Worm (Caenorhabditis elegans) whole organism, L4 larva: ENCODE data around the gene T23F11.11.

ENCODE experiments used
- D1046.2 ChIP-seq: fragments of 200-800 bp; sonication (Bioruptor generic); IDR thresholded peaks from 2 replicates; pipeline ENCODE4 v1.3.6; 2022; ENCODE audit warnings: missing genetic modification characterization, missing compliant biosample characterization
- F37D6.2 ChIP-seq: sonication (generic microtip); optimal IDR thresholded peaks from 2 replicates; lab custom pipeline; 2016; ENCODE audit warnings: mild to moderate bottlenecking, missing genetic modification characterization, missing compliant biosample characterization
- Y5F2A.4 ChIP-seq: fragments of 200-800 bp; sonication (Bioruptor generic); optimal IDR thresholded peaks from 2 replicates; lab custom pipeline; 2018; ENCODE audit warnings: mild to moderate bottlenecking, missing genetic modification characterization, missing compliant biosample characterization
- aha-1 ChIP-seq: fragments of 150-350 bp; peaks from one replicate; lab custom pipeline; 2014; ENCODE audit warnings: missing biosample characterization, missing genetic modification characterization
- ama-1 ChIP-seq: fragments of 150-350 bp; optimal IDR thresholded peaks from 2 replicates; lab custom pipeline; 2014; ENCODE audit warnings: inconsistent platforms, mixed read lengths
- arid-1 ChIP-seq: fragments of 200-800 bp; sonication (Bioruptor generic); conservative IDR thresholded peaks from 2 replicates; pipeline ENCODE4 v1.3.6; 2022; ENCODE audit warnings: missing genetic modification reagents, missing genetic modification characterization, missing compliant biosample characterization
- cey-2 ChIP-seq: sonication (generic microtip); optimal IDR thresholded peaks from 3 replicates; lab custom pipeline; 2017; ENCODE audit warnings: missing genetic modification characterization, mild to moderate bottlenecking, missing compliant biosample characterization, antibody characterized with exemption, borderline replicate concordance; ENCODE audit not compliant: insufficient read depth
- ctbp-1 ChIP-seq: fragments of 200-800 bp; sonication (Bioruptor generic); IDR thresholded peaks from 2 replicates; pipeline ENCODE4 v1.3.6; 2022; ENCODE audit warnings: missing genetic modification reagents, missing genetic modification characterization, missing compliant biosample characterization
- daf-12 ChIP-seq: fragments of 150-350 bp; optimal IDR thresholded peaks from 2 replicates; lab custom pipeline; 2014; ENCODE audit warnings: missing biosample characterization, missing genetic modification reagents, missing genetic modification characterization
- daf-16 ChIP-seq, 3 experiments: sonication (generic microtip); optimal IDR thresholded peaks; 2 replicates each; lab custom pipeline; 2016 to 2017; ENCODE audit warnings: missing genetic modification characterization in 3 of 3, missing genetic modification reagents in 3 of 3, mild to moderate bottlenecking in 2 of 3, missing compliant biosample characterization in 2 of 3, missing biosample characterization in 1 of 3, moderate library complexity in 1 of 3
- dmd-6 ChIP-seq: fragments of 200-800 bp; sonication (Bioruptor generic); IDR thresholded peaks from 2 replicates; pipeline ENCODE4 v1.3.6; 2022; ENCODE audit warnings: missing genetic modification reagents, missing genetic modification characterization, missing compliant biosample characterization
- dpl-1 ChIP-seq: fragments of 150-350 bp; optimal IDR thresholded peaks from 2 replicates; lab custom pipeline; 2014; ENCODE audit warnings: missing biosample characterization, missing genetic modification reagents, missing genetic modification characterization
- dve-1 ChIP-seq: sonication (generic microtip); optimal IDR thresholded peaks from 2 replicates; lab custom pipeline; 2017; ENCODE audit warnings: antibody characterized with exemption, mild to moderate bottlenecking, missing genetic modification characterization, missing compliant biosample characterization; ENCODE audit not compliant: insufficient read depth
- egl-27 ChIP-seq: sonication (generic microtip); optimal IDR thresholded peaks from 3 replicates; lab custom pipeline; 2017; ENCODE audit warnings: missing biosample characterization, missing genetic modification reagents, missing genetic modification characterization
- fkh-10 ChIP-seq: fragments of 150-350 bp; optimal IDR thresholded peaks from 2 replicates; lab custom pipeline; 2014; ENCODE audit warnings: missing biosample characterization, missing genetic modification reagents, missing genetic modification characterization
- hlh-11 ChIP-seq: fragments of 200-800 bp; sonication (Bioruptor generic); optimal IDR thresholded peaks from 2 replicates; lab custom pipeline; 2018; ENCODE audit warnings: mild to moderate bottlenecking, missing genetic modification characterization, missing compliant biosample characterization
- hmg-1.1 ChIP-seq: fragments of 200-800 bp; sonication (Bioruptor generic); IDR thresholded peaks from 2 replicates; pipeline ENCODE4 v1.3.6; 2022; ENCODE audit warnings: missing genetic modification reagents, missing genetic modification characterization, missing compliant biosample characterization
- jun-1 ChIP-seq: fragments of 150-350 bp; optimal IDR thresholded peaks from 2 replicates; lab custom pipeline; 2014; ENCODE audit warnings: missing biosample characterization, missing genetic modification reagents, missing genetic modification characterization
- lin-13 ChIP-seq: fragments of 150-350 bp; optimal IDR thresholded peaks from 2 replicates; lab custom pipeline; 2014; ENCODE audit warnings: missing biosample characterization, missing genetic modification reagents, missing genetic modification characterization
- madf-9 ChIP-seq: fragments of 200-800 bp; sonication (Bioruptor generic); conservative IDR thresholded peaks from 2 replicates; pipeline ENCODE4 v1.3.6; 2022; ENCODE audit warnings: missing genetic modification reagents, missing genetic modification characterization, missing compliant biosample characterization
- mes-2 ChIP-seq: sonication (generic microtip); optimal IDR thresholded peaks from 2 replicates; lab custom pipeline; 2016; ENCODE audit warnings: missing genotype, mild to moderate bottlenecking, missing genetic modification characterization, missing compliant biosample characterization; ENCODE audit not compliant: poor library complexity, severe bottlenecking
- mxl-3 ChIP-seq: fragments of 200-800 bp; sonication (Bioruptor generic); optimal IDR thresholded peaks from 2 replicates; lab custom pipeline; 2018; ENCODE audit warnings: mild to moderate bottlenecking, missing genetic modification characterization, missing compliant biosample characterization
- nhr-102 ChIP-seq: sonication (generic microtip); optimal IDR thresholded peaks from 2 replicates; lab custom pipeline; 2016; ENCODE audit warnings: mild to moderate bottlenecking, missing genetic modification characterization, moderate library complexity, missing compliant biosample characterization
- nhr-11 ChIP-seq: fragments of 150-350 bp; optimal IDR thresholded peaks from 2 replicates; lab custom pipeline; 2014; ENCODE audit warnings: missing biosample characterization, missing genetic modification characterization
- nhr-25 ChIP-seq: sonication (generic microtip); optimal IDR thresholded peaks from 2 replicates; lab custom pipeline; 2017; ENCODE audit warnings: missing genetic modification characterization, mild to moderate bottlenecking, missing compliant biosample characterization, antibody characterized with exemption, moderate library complexity, borderline replicate concordance; ENCODE audit not compliant: insufficient read depth
- nhr-28 ChIP-seq: fragments of 150-350 bp; optimal IDR thresholded peaks from 2 replicates; lab custom pipeline; 2014; ENCODE audit warnings: missing biosample characterization, missing genetic modification characterization
- nhr-77 ChIP-seq: fragments of 150-350 bp; optimal IDR thresholded peaks from 2 replicates; lab custom pipeline; 2014; ENCODE audit warnings: missing biosample characterization, missing genetic modification characterization
- pha-4 ChIP-seq, 2 experiments: fragments of 150-350 bp in 1 of 2; fragments of 200-800 bp in 1 of 2; sonication (Bioruptor generic) in 1 of 2; IDR thresholded peaks in 1 of 2; optimal IDR thresholded peaks in 1 of 2; 2 replicates each; pipeline versions ENCODE4 v1.3.6 to Lab custom; 2014 to 2022; ENCODE audit warnings: missing genetic modification characterization in 2 of 2, missing genetic modification reagents in 2 of 2, missing biosample characterization in 1 of 2, missing compliant biosample characterization in 1 of 2
- rbr-2 ChIP-seq: sonication (generic microtip); optimal IDR thresholded peaks from 2 replicates; lab custom pipeline; 2016; ENCODE audit warnings: missing genotype, missing genetic modification characterization, missing compliant biosample characterization
- skn-1 ChIP-seq: fragments of 150-350 bp; optimal IDR thresholded peaks from 2 replicates; lab custom pipeline; 2014; ENCODE audit warnings: missing biosample characterization, missing genetic modification characterization
- snpc-1.2 ChIP-seq: fragments of 200-800 bp; sonication (Bioruptor generic); IDR thresholded peaks from 2 replicates; pipeline ENCODE4 v1.3.6; 2022; ENCODE audit warnings: missing genetic modification reagents, missing genetic modification characterization, missing compliant biosample characterization
- snpc-4 ChIP-seq: fragments of 150-350 bp; optimal IDR thresholded peaks from 2 replicates; lab custom pipeline; 2014; ENCODE audit warnings: missing biosample characterization, missing genetic modification characterization
- spr-3 ChIP-seq: fragments of 200-800 bp; sonication (Bioruptor generic); optimal IDR thresholded peaks from 2 replicates; lab custom pipeline; 2018; ENCODE audit warnings: mild to moderate bottlenecking, missing genetic modification characterization, missing compliant biosample characterization
- tra-1 ChIP-seq: fragments of 200-800 bp; sonication (Bioruptor generic); IDR thresholded peaks from 2 replicates; pipeline ENCODE4 v1.3.6; 2022; ENCODE audit warnings: missing genetic modification reagents, missing genetic modification characterization, missing compliant biosample characterization
- unc-130 ChIP-seq: sonication (generic microtip); optimal IDR thresholded peaks from 2 replicates; lab custom pipeline; 2016; ENCODE audit warnings: missing genetic modification reagents, missing genetic modification characterization, missing compliant biosample characterization
- unc-39 ChIP-seq: sonication (generic microtip); optimal IDR thresholded peaks from 2 replicates; lab custom pipeline; 2017; ENCODE audit warnings: missing biosample characterization, missing genetic modification characterization
- unc-62 ChIP-seq, 3 experiments: fragments of 150-350 bp in 1 of 3; sonication (generic microtip); optimal IDR thresholded peaks in 2 of 3; peaks in 1 of 3; 1 replicate in 1 of 3; 2 replicates in 2 of 3; lab custom pipeline; 2014 to 2017; ENCODE audit warnings: missing biosample characterization in 3 of 3, missing genetic modification characterization in 3 of 3, missing genetic modification reagents in 3 of 3, missing genotype in 1 of 3
- zag-1 ChIP-seq: fragments of 150-350 bp; optimal IDR thresholded peaks from 2 replicates; lab custom pipeline; 2014; ENCODE audit warnings: missing biosample characterization, missing genetic modification characterization
- zfp-3 ChIP-seq: fragments of 200-800 bp; sonication (Bioruptor generic); conservative IDR thresholded peaks from 2 replicates; pipeline ENCODE4 v1.3.6; 2022; ENCODE audit warnings: missing genetic modification reagents, missing genetic modification characterization, missing compliant biosample characterization
- zip-2 ChIP-seq: fragments of 150-350 bp; optimal IDR thresholded peaks from 2 replicates; lab custom pipeline; 2014; ENCODE audit warnings: missing biosample characterization, missing genetic modification characterization
- ztf-7 ChIP-seq: fragments of 150-350 bp; optimal IDR thresholded peaks from 2 replicates; lab custom pipeline; 2014; ENCODE audit warnings: missing biosample characterization, missing genetic modification characterization

The T23F11.11 gene

DNA sequence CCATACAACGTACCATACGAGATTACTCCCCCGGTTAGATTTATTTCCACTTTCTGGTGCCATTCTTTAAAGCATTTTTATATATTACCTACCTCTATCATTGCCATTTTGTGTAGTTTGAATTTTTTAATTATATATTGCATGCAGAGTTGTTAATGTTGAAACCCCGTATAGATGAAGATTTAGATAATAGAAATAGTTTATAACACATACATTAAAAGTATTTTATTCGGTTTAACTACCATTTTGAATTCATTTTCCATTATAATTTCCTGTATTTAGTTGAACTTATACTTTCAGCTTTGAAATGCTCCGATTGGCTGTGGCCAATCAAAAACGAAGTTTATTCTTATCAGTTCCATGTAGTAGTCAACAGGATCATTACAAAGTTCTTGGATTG lies 26.4 kb upstream of the T23F11.11 start, which contains the start of gene dnj-18:
Gene dnj-18, plus strand, starts transcription at position 301 of the 400 bp plus-strand sequence.
- TF ChIP-seq arid-1 (GFP tag; lab: Robert Waterston, UW) (no peak), daf-16 (GFP tag; optimal IDR thresholded peaks at IDR 0.05; lab: Kevin White, UChicago) (no peak), daf-16 (tag; optimal IDR thresholded peaks at IDR 0.05; lab: Kevin White, UChicago) (peak; percentile 11)

DNA sequence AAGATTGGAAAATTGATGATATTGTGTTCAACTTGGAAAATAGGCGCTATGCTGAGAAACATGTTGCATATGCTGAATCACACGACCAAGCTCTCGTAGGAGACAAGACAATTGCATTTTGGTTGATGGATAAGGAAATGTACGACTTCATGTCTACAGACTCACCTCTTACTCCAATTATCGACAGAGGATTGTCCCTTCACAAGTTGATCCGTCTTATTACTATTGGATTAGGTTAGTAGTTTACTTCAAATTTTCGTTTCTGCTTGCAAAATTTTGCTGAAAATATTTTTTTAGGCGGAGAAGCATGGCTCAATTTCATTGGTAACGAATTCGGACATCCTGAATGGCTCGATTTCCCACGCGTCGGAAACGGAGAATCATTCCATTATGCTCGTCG lies 25.5 kb upstream of the T23F11.11 start:
- peak in 1 of 2 experiments; percentile 92 for TF ChIP-seq unc-62 (GFP tag; optimal IDR thresholded peaks at IDR 0.05 in 1 of 2; lab: Kevin White, UChicago)
- TF ChIP-seq unc-62 (tag; optimal IDR thresholded peaks at IDR 0.05; lab: Kevin White, UChicago), result no peak
- no peak for TF ChIP-seq zip-2 (tag; lab: Kevin White, UChicago)

DNA sequence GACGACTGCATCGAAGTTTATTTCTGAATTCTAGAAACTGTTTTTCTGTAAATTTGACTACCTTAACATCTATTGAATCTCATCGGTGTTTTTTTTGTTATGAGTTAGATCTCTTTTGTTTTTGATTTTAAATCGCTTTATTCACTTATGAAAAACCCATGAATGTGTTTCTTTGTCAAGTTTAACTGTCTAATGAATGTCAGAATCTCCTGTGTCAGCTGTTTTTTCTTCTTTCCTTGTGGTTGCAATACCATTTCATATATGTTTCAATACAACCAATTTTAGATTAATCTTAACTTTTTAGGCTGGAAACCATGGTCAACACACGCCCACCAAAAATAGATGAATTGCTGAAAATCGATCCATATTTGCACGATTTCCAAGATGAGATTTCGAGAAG lies 23.7 kb upstream of the T23F11.11 start, which contains the start of gene T04A8.7:
Gene T04A8.7, plus strand, starts transcription at position 301 of the 400 bp plus-strand sequence.
- no peak for TF ChIP-seq spr-3 (GFP tag; lab: Kevin White, UChicago)
- TF ChIP-seq daf-12 (tag; lab: Kevin White, UChicago), result no peak
- no peak for TF ChIP-seq skn-1 (tag; lab: Kevin White, UChicago)
- no peak for TF ChIP-seq snpc-1.2
- TF ChIP-seq D1046.2, result no peak
- no peak for TF ChIP-seq fkh-10
- TF ChIP-seq lin-13 (GFP tag; lab: Kevin White, UChicago), result no peak
- no peak for TF ChIP-seq jun-1 (tag; lab: Kevin White, UChicago)
- TF ChIP-seq unc-62 (GFP tag; optimal IDR thresholded peaks at IDR 0.05 in 1 of 2; lab: Kevin White, UChicago), result peak in 1 of 2 experiments; percentile 67
- TF ChIP-seq unc-62 (tag; optimal IDR thresholded peaks at IDR 0.05; lab: Kevin White, UChicago), result no peak
- TF ChIP-seq zfp-3, result no peak
- no peak for TF ChIP-seq dmd-6 (GFP tag; lab: Robert Waterston, UW)
- peak; percentile 59 for TF ChIP-seq ama-1 (lab: Kevin White, UChicago)
- TF ChIP-seq F37D6.2 (tag; lab: Kevin White, UChicago), result no peak
- no peak for TF ChIP-seq nhr-11
- no peak for TF ChIP-seq cey-2 (tag; lab: Kevin White, UChicago)
- TF ChIP-seq nhr-28, result no peak
- no peak for TF ChIP-seq mes-2 (tag; lab: Kevin White, UChicago)
- no peak for TF ChIP-seq tra-1 (GFP tag; lab: Robert Waterston, UW)

DNA sequence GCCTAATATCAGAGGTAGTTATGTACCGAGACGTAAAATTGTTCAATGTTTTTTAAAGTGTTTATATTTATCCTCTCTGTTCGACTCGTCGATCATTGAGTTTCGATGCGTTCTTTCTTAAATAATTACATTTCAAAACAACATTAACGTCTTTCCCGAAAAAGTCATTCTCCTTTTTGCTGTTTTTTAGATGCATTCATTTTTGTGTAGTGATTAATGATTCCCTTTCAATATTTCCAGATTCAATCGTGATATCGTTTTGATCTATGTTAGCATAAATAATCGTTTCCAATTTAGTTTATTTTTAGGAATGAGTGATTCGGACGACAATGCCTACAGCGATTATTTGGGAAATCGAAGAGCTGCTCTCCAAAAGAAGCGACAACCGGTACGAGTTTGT lies 22.3 kb upstream of the T23F11.11 start, which contains the start of gene T04A8.8:
Gene T04A8.8, plus strand, starts transcription at position 301 of the 400 bp plus-strand sequence.
- TF ChIP-seq unc-130 (GFP tag; lab: Kevin White, UChicago) (no peak), unc-39 (tag; lab: Kevin White, UChicago) (no peak), snpc-4 (tag; lab: Kevin White, UChicago) (no peak), zag-1 (tag; lab: Kevin White, UChicago) (no peak)
- TF ChIP-seq, all 104 proteins: peak for 0

DNA sequence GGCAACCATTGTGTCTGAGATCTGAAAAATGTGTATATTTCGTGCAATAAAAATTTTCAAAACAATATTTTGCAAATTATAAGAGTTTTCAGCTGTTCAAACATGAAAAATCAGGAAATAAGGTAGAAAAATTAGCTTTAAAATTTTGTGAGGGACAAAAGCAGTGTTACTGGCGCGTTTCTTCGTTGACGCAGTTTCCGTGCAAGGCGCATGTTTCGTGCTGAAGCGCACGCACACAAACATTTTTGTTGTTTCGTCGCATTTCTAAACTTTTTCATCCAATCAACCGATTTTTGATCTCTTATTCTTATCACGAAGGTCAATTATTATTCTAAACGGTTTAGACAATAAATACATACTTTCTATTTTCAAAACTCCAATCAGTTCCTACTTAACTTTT lies 21.9 kb upstream of the T23F11.11 start, which contains the start of gene nifk-1:
Gene nifk-1, minus strand, starts transcription at position 27 of the 400 bp plus-strand sequence.
- TF ChIP-seq hmg-1.1 (GFP tag; lab: Robert Waterston, UW) (peak; percentile 58), dmd-6 (GFP tag; lab: Robert Waterston, UW) (peak; percentile 76), hlh-11 (tag; lab: Kevin White, UChicago) (peak; percentile 80), dve-1 (tag; lab: Kevin White, UChicago) (peak; percentile 90), Y5F2A.4 (GFP tag; lab: Kevin White, UChicago) (no peak), ztf-7 (tag; lab: Kevin White, UChicago) (peak; percentile 28), ctbp-1 (GFP tag; lab: Robert Waterston, UW) (no peak), cey-2 (tag; lab: Kevin White, UChicago) (no peak), mxl-3 (GFP tag; lab: Kevin White, UChicago) (peak; percentile 62), lin-13 (GFP tag; lab: Kevin White, UChicago) (peak; percentile 19), nhr-28 (peak; percentile 76), madf-9 (GFP tag; lab: Robert Waterston, UW) (no peak), nhr-102 (tag; lab: Kevin White, UChicago) (peak; percentile 21), rbr-2 (tag; lab: Kevin White, UChicago) (peak; percentile 67), nhr-77 (tag; lab: Kevin White, UChicago) (peak; percentile 68), egl-27 (tag; lab: Kevin White, UChicago) (no peak), pha-4 (GFP tag; IDR thresholded peaks at IDR 0.05; lab: Robert Waterston, UW) (no peak), pha-4 (tag; optimal IDR thresholded peaks at IDR 0.05; lab: Kevin White, UChicago) (peak; percentile 74), aha-1 (tag; lab: Kevin White, UChicago) (peak; percentile 70), nhr-25 (tag; lab: Kevin White, UChicago) (no peak), mes-2 (tag; lab: Kevin White, UChicago) (peak; percentile 78), dpl-1 (GFP tag; lab: Kevin White, UChicago) (peak; percentile 80)
